Worm (Caenorhabditis elegans) whole organism, mixed stage, embryonic: ENCODE measurements around the gene Y38H6C.24.

Source experiments
- M03D4.4 ChIP-seq: sonication (generic microtip); optimal IDR thresholded peaks from 2 replicates; lab custom pipeline; 2017; ENCODE audit warnings: mild to moderate bottlenecking, missing genetic modification characterization, missing compliant biosample characterization
- bed-3 ChIP-seq: fragments of 200-800 bp; sonication (Bioruptor generic); optimal IDR thresholded peaks from 3 replicates; lab custom pipeline; 2018; ENCODE audit warnings: mild to moderate bottlenecking, missing genetic modification characterization, moderate library complexity, missing compliant biosample characterization
- blmp-1 ChIP-seq: fragments of 150-350 bp; optimal IDR thresholded peaks from 2 replicates; lab custom pipeline; 2014; ENCODE audit warnings: missing biosample characterization, missing genetic modification characterization
- ceh-39 ChIP-seq: fragments of 150-350 bp; optimal IDR thresholded peaks from 2 replicates; lab custom pipeline; 2014; ENCODE audit warnings: missing biosample characterization, missing genetic modification characterization
- ceh-43 ChIP-seq: fragments of 200-800 bp; sonication (Bioruptor generic); optimal IDR thresholded peaks from 2 replicates; lab custom pipeline; 2018; ENCODE audit warnings: mild to moderate bottlenecking, missing genetic modification characterization, moderate library complexity, missing compliant biosample characterization
- ceh-83 ChIP-seq: fragments of 200-800 bp; sonication (Bioruptor generic); optimal IDR thresholded peaks from 2 replicates; lab custom pipeline; 2018; ENCODE audit warnings: mild to moderate bottlenecking, missing genetic modification characterization, missing compliant biosample characterization
- ces-1 ChIP-seq: fragments of 150-350 bp; optimal IDR thresholded peaks from 2 replicates; lab custom pipeline; 2014; ENCODE audit warnings: missing biosample characterization, missing genetic modification reagents, missing genetic modification characterization
- elt-1 ChIP-seq: sonication (generic microtip); optimal IDR thresholded peaks from 2 replicates; lab custom pipeline; 2017; ENCODE audit warnings: missing genetic modification characterization, mild to moderate bottlenecking, missing compliant biosample characterization, antibody characterized with exemption, moderate library complexity, borderline replicate concordance; ENCODE audit not compliant: insufficient read depth
- elt-3 ChIP-seq: fragments of 150-350 bp; optimal IDR thresholded peaks from 2 replicates; lab custom pipeline; 2014; ENCODE audit warnings: missing biosample characterization, missing genetic modification characterization
- flh-1 ChIP-seq: fragments of 200-800 bp; sonication (Bioruptor generic); optimal IDR thresholded peaks from 2 replicates; lab custom pipeline; 2018; ENCODE audit warnings: mild to moderate bottlenecking, missing genetic modification characterization, moderate library complexity, missing compliant biosample characterization
- ham-2 ChIP-seq: fragments of 200-800 bp; sonication (Bioruptor generic); optimal IDR thresholded peaks from 2 replicates; lab custom pipeline; 2018; ENCODE audit warnings: mild to moderate bottlenecking, missing genetic modification characterization, missing compliant biosample characterization
- hlh-1 ChIP-seq: fragments of 150-350 bp; optimal IDR thresholded peaks from 2 replicates; lab custom pipeline; 2014; ENCODE audit warnings: missing biosample characterization, missing genetic modification reagents, missing genetic modification characterization
- lin-32 ChIP-seq: fragments of 200-800 bp; sonication (Bioruptor generic); optimal IDR thresholded peaks from 2 replicates; lab custom pipeline; 2018; ENCODE audit warnings: mild to moderate bottlenecking, missing genetic modification characterization, missing compliant biosample characterization
- mab-5 ChIP-seq: fragments of 150-350 bp; optimal IDR thresholded peaks from 2 replicates; lab custom pipeline; 2014; ENCODE audit warnings: missing biosample characterization, missing genetic modification characterization
- mep-1 ChIP-seq: fragments of 150-350 bp; optimal IDR thresholded peaks from 2 replicates; lab custom pipeline; 2017; ENCODE audit warnings: missing biosample characterization, missing genetic modification reagents, missing genetic modification characterization, inconsistent platforms
- mls-2 ChIP-seq: sonication (generic microtip); optimal IDR thresholded peaks from 2 replicates; lab custom pipeline; 2016; ENCODE audit warnings: mild to moderate bottlenecking, missing genetic modification characterization, moderate library complexity, missing compliant biosample characterization
- nhr-12 ChIP-seq: fragments of 150-350 bp; optimal IDR thresholded peaks from 2 replicates; lab custom pipeline; 2014; ENCODE audit warnings: missing biosample characterization, missing genetic modification characterization
- nhr-2 ChIP-seq: fragments of 150-350 bp; optimal IDR thresholded peaks from 2 replicates; lab custom pipeline; 2014; ENCODE audit warnings: missing biosample characterization, missing genetic modification characterization
- nhr-237 ChIP-seq: fragments of 150-350 bp; optimal IDR thresholded peaks from 2 replicates; lab custom pipeline; 2014; ENCODE audit warnings: missing biosample characterization, missing genetic modification characterization
- nhr-28 ChIP-seq: fragments of 150-350 bp; optimal IDR thresholded peaks from 2 replicates; lab custom pipeline; 2014; ENCODE audit warnings: missing biosample characterization, missing genetic modification characterization
- nhr-76 ChIP-seq: sonication (generic microtip); optimal IDR thresholded peaks from 2 replicates; lab custom pipeline; 2017; ENCODE audit warnings: missing biosample characterization, missing genetic modification characterization
- pha-4 ChIP-seq: fragments of 150-350 bp; optimal IDR thresholded peaks from 2 replicates; lab custom pipeline; 2018; ENCODE audit warnings: missing biosample characterization, missing genetic modification reagents, missing genetic modification characterization
- sem-2 ChIP-seq: fragments of 200-800 bp; sonication (Bioruptor generic); optimal IDR thresholded peaks from 2 replicates; lab custom pipeline; 2018; ENCODE audit warnings: mild to moderate bottlenecking, missing genetic modification characterization, missing compliant biosample characterization
- snpc-4 ChIP-seq: fragments of 150-350 bp; optimal IDR thresholded peaks from 2 replicates; lab custom pipeline; 2014; ENCODE audit warnings: missing biosample characterization, missing genetic modification characterization
- sptf-1 ChIP-seq: sonication (generic microtip); optimal IDR thresholded peaks from 2 replicates; lab custom pipeline; 2017; ENCODE audit warnings: mild to moderate bottlenecking, missing genetic modification characterization, moderate library complexity, missing compliant biosample characterization
- unc-39 ChIP-seq: fragments of 150-350 bp; optimal IDR thresholded peaks from 2 replicates; lab custom pipeline; 2014; ENCODE audit warnings: missing biosample characterization, missing genetic modification characterization
- unc-62 ChIP-seq: fragments of 150-350 bp; optimal IDR thresholded peaks from 2 replicates; lab custom pipeline; 2014; ENCODE audit warnings: missing biosample characterization, missing genetic modification reagents, missing genetic modification characterization
- zip-8 ChIP-seq: fragments of 150-350 bp; optimal IDR thresholded peaks from 2 replicates; lab custom pipeline; 2014; ENCODE audit warnings: missing biosample characterization, missing genetic modification characterization
- ztf-11 ChIP-seq: fragments of 150-350 bp; optimal IDR thresholded peaks from 2 replicates; lab custom pipeline; 2014; ENCODE audit warnings: missing biosample characterization, missing genetic modification characterization

Gene Y38H6C.24

ce11 chrV:20518927-20519326, 7.3 kb upstream of the Y38H6C.24 start, which contains the start of gene Y38H6C.25:
TSS of gene Y38H6C.25 (plus strand) at chrV:20519227.
- no peak for TF ChIP-seq nhr-237 (tag; lab: Kevin White, UChicago)
- TF ChIP-seq nhr-76, result no peak
- no peak for TF ChIP-seq ztf-11 (tag; lab: Kevin White, UChicago)
- no peak for TF ChIP-seq unc-62
- TF ChIP-seq nhr-2 (tag; lab: Kevin White, UChicago), result no peak
- no peak for TF ChIP-seq pha-4
- TF ChIP-seq flh-1 (GFP tag; lab: Kevin White, UChicago), result no peak
- no peak for TF ChIP-seq ceh-83 (GFP tag; lab: Kevin White, UChicago)
- TF ChIP-seq mls-2, result no peak
- TF ChIP-seq unc-39 (tag; lab: Kevin White, UChicago), result no peak

DNA sequence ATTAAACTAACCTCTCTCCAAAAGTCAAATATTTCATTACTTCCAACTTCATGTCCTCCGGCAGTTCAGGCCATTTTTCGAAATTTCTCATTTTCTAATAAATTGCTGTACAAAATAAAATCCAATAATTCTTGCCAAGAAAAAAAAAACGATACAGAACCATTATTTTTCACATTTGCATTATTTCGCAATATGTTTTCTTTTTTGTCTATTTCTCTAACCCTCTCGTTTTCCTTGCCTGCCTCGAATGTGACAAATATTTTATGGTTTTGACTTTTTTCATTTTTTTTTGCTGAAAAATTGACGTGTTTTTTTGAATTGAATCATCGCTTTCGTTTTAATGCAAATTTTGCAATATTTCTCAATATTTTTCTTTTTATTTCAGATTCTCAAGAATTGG, 4.0 kb upstream of the Y38H6C.24 start, which contains the start of the genes Y38H6C.9 and fbxa-150:
Y38H6C.9 (minus strand) TSS at position 52 of the 400 bp plus-strand sequence.
fbxa-150 (plus strand) TSS at position 380 of the 400 bp plus-strand sequence.
- TF ChIP-seq ceh-83 (GFP tag; lab: Kevin White, UChicago) (no peak), ceh-39 (no peak), lin-32 (no peak), nhr-12 (tag; lab: Kevin White, UChicago) (no peak), nhr-2 (tag; lab: Kevin White, UChicago) (no peak)

ce11 chrV:20527493-20527892, 1.3 kb downstream of the Y38H6C.24 start, which contains the start of gene Y38H6C.13:
TSS of gene Y38H6C.13 (plus strand) at chrV:20527793.
- TF ChIP-seq zip-8 (no peak), elt-1 (tag; lab: Kevin White, UChicago) (no peak), mep-1 (no peak), nhr-76 (no peak), nhr-237 (tag; lab: Kevin White, UChicago) (no peak), hlh-1 (tag; lab: Kevin White, UChicago) (no peak), elt-3 (tag; lab: Kevin White, UChicago) (no peak), flh-1 (GFP tag; lab: Kevin White, UChicago) (no peak), mab-5 (tag; lab: Kevin White, UChicago) (no peak), ceh-83 (GFP tag; lab: Kevin White, UChicago) (no peak), blmp-1 (tag; lab: Kevin White, UChicago) (no peak), M03D4.4 (tag; lab: Kevin White, UChicago) (no peak), snpc-4 (tag; lab: Kevin White, UChicago) (no peak), mls-2 (no peak), ces-1 (GFP tag; lab: Kevin White, UChicago) (no peak), bed-3 (GFP tag; lab: Kevin White, UChicago) (no peak), lin-32 (no peak), nhr-2 (tag; lab: Kevin White, UChicago) (no peak), ham-2 (GFP tag; lab: Kevin White, UChicago) (no peak)
- TF ChIP-seq, all 35 proteins: peak for 0

DNA sequence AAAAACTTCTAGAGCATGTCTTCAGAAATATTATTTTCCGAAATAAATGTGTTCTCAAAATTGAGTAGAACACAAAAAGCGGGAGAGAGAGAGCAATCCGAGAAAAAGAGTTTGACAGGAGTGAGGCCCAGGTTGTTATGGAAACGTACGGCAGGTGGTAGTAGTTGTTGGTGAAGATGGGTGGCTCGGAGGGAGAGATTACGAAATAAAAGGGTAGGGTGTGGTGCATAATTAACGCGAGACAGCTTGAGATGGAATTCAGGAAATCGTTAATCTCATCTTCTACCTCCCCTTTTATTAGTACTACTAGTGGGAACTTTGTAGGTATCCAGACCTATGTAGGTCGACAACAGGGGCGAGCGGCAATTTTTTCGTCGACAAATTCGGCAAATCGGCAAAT, 7.8 kb downstream of the Y38H6C.24 start, which contains the start of gene famh-161:
famh-161 (minus strand) TSS at position 101 of the 400 bp plus-strand sequence.
- peak; percentile 15 for TF ChIP-seq ces-1 (GFP tag; lab: Kevin White, UChicago)
- TF ChIP-seq ceh-83 (GFP tag; lab: Kevin White, UChicago), result no peak
- TF ChIP-seq, all 35 proteins: peak for 1

ce11 chrV:20536208-20536607, 10.0 kb downstream of the Y38H6C.24 start, which contains the start of gene Y38H6C.15:
TSS of gene Y38H6C.15 (minus strand) at chrV:20536308.
- no peak for TF ChIP-seq ces-1 (GFP tag; lab: Kevin White, UChicago)
- no peak for TF ChIP-seq ceh-43 (GFP tag; lab: Kevin White, UChicago)
- no peak for TF ChIP-seq blmp-1 (tag; lab: Kevin White, UChicago)
- TF ChIP-seq, all 35 proteins: peak for 0

DNA sequence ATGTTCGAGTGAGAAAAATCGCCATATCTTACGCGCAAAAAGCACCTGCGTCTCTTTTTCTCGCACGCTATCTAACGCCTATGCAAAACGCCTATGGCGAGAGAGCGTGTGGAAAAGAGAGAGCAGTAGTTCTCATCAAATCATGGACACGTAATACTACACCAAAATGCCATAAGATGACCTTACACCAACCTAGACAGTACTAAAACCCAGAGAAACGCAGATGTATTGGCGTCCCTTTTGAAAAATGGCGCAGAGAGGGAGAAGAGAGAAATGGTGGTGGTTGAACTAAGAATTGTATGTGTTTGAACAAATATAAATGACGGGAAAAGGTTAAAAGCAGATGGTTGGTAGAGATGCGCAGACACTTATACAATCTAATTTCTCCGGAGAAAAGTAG, 12.8 kb downstream of the Y38H6C.24 start, which contains the start of gene Y38H6C.16:
Y38H6C.16 (minus strand) TSS at position 293 of the 400 bp plus-strand sequence.
- TF ChIP-seq mep-1 (no peak), elt-1 (tag; lab: Kevin White, UChicago) (no peak), bed-3 (GFP tag; lab: Kevin White, UChicago) (no peak), nhr-28 (tag; lab: Kevin White, UChicago) (no peak), elt-3 (tag; lab: Kevin White, UChicago) (no peak), sem-2 (GFP tag; lab: Kevin White, UChicago) (no peak), unc-62 (no peak), sptf-1 (tag; lab: Kevin White, UChicago) (no peak), mab-5 (tag; lab: Kevin White, UChicago) (no peak)
